Worm (Caenorhabditis elegans) whole organism, L1 larva: ENCODE measurements around the gene fars-3.

ENCODE experiments used
- egl-27 ChIP-seq, 2 experiments: fragments of 150-350 bp in 1 of 2; sonication (generic microtip); optimal IDR thresholded peaks; 3 replicates each; lab custom pipeline; 2017 to 2018; ENCODE audit warnings: missing biosample characterization in 2 of 2, missing genetic modification characterization in 2 of 2, missing genetic modification reagents in 2 of 2
- fkh-10 ChIP-seq: sonication (generic microtip); optimal IDR thresholded peaks from 2 replicates; lab custom pipeline; 2017; ENCODE audit warnings: missing biosample characterization, missing genetic modification reagents, missing genetic modification characterization
- nhr-237 ChIP-seq: fragments of 150-350 bp; optimal IDR thresholded peaks from 2 replicates; lab custom pipeline; 2014; ENCODE audit warnings: missing biosample characterization, missing genetic modification characterization
- unc-98 ChIP-seq: fragments of 200-800 bp; sonication (Bioruptor generic); IDR thresholded peaks from 2 replicates; pipeline ENCODE4 v1.3.6; 2022; ENCODE audit warnings: missing genetic modification characterization, missing compliant biosample characterization
- ztf-11 ChIP-seq, 2 experiments: sonication (generic microtip); optimal IDR thresholded peaks; 2 replicates each; lab custom pipeline; 2016 to 2017; ENCODE audit warnings: missing genetic modification characterization in 2 of 2, missing biosample characterization in 1 of 2, missing compliant biosample characterization in 1 of 2

DNA sequence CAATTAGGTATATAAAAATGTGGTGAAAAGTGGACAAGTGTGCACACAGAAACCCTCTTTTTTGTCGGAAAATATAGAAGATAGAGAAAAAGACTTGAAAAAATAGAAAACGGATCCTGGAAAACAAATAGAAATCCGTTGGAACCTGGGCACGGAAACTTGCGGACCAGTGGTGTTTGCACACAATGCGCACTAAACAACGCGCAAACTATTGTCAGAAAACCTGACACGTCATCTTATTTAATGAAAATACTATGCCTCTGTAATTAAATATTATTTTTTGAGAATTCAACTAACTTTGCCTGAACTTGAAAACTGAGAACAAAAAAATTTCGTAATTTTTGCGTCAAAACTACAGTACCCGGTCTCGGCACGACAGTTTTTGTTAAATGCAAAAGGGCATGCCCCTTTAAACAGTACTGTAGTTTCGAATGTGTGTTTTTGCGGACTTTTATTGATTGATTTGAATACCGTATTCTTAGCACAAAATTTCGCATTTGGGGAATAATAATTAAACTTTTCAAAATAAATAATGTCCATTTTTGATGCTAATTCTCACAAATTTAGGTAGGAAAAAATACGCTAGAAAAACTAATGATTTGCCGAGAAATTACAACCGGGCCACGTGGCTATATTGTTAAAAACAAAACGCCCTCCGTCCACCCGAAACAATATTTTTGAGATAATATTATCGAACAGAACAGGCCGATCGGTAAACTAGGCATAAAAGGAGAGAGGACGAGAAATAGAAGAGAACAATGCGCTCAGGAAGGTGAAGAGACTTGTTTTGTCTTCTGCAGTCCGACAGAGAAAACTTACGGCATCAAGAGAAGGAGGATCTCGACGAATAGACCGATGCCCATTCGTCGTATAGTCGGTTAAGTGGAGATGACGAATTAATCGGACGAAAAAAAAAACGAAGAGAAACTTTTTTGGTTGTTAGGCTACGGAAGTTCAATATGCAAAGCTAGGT lies 35.4 kb upstream of the fars-3 start:
- no peak for TF ChIP-seq ztf-11 (tag; optimal IDR thresholded peaks at IDR 0.05; lab: Kevin White, UChicago)
- TF ChIP-seq fkh-10 (GFP tag; lab: Kevin White, UChicago): no peak
- TF ChIP-seq nhr-237 (tag; lab: Kevin White, UChicago): no peak
- TF ChIP-seq egl-27 (tag; optimal IDR thresholded peaks at IDR 0.05; lab: Kevin White, UChicago): no peak
- TF ChIP-seq unc-98 (GFP tag; lab: Robert Waterston, UW): no peak
